Fruit fly (Drosophila melanogaster) whole organism, embryonic: Measurements from ENCODE around the gene hd.

Experiments
- Adf1 ChIP-seq: fragments of 200-800 bp; sonication (Bioruptor generic); IDR thresholded peaks from 2 replicates; pipeline ENCODE4 v1.3.6; 2022; ENCODE audit warnings: missing biosample characterization, missing genetic modification characterization
- Asciz ChIP-seq: fragments of 200-800 bp; sonication (Bioruptor generic); optimal IDR thresholded peaks from 2 replicates; lab custom pipeline; 2017; ENCODE audit warnings: missing biosample characterization, mild to moderate bottlenecking, missing genetic modification characterization, missing genetic modification reagents
- CG11247 ChIP-seq: fragments of 200-800 bp; sonication (Bioruptor generic); IDR thresholded peaks from 2 replicates; pipeline ENCODE4 v1.3.6; 2022; ENCODE audit warnings: missing biosample characterization, missing genetic modification characterization
- CG12769 ChIP-seq: fragments of 200-800 bp; sonication (Bioruptor generic); optimal IDR thresholded peaks from 2 replicates; lab custom pipeline; 2019; ENCODE audit warnings: missing biosample characterization, mild to moderate bottlenecking, missing genetic modification characterization, moderate library complexity
- CG13287 ChIP-seq: fragments of 200-800 bp; sonication (Bioruptor generic); IDR thresholded peaks from 2 replicates; pipeline ENCODE4 v1.3.6; 2022; ENCODE audit warnings: missing biosample characterization, missing genetic modification characterization; ENCODE audit not compliant: partially characterized antibody
- CG13894 ChIP-seq: fragments of 200-800 bp; sonication (Bioruptor generic); optimal IDR thresholded peaks from 3 replicates; lab custom pipeline; 2018; ENCODE audit warnings: missing biosample characterization, mild to moderate bottlenecking, missing genetic modification characterization, moderate library complexity
- CG15269 ChIP-seq: fragments of 200-800 bp; sonication (Bioruptor generic); optimal IDR thresholded peaks from 2 replicates; lab custom pipeline; 2018; ENCODE audit warnings: missing biosample characterization, mild to moderate bottlenecking, missing genetic modification characterization, moderate library complexity
- CG17359 ChIP-seq: fragments of 200-800 bp; sonication (Bioruptor generic); optimal IDR thresholded peaks from 3 replicates; lab custom pipeline; 2018; ENCODE audit warnings: missing biosample characterization, mild to moderate bottlenecking, missing genetic modification characterization, moderate library complexity
- CG2120 ChIP-seq: fragments of 200-800 bp; sonication (Bioruptor generic); optimal IDR thresholded peaks from 3 replicates; lab custom pipeline; 2016; ENCODE audit warnings: missing biosample characterization, missing genetic modification characterization
- CG2199 ChIP-seq: fragments of 200-800 bp; sonication (Bioruptor generic); IDR thresholded peaks from 3 replicates; pipeline ENCODE4 v1.3.6; 2022; ENCODE audit warnings: missing biosample characterization, missing genetic modification characterization
- CG34422 ChIP-seq: fragments of 200-800 bp; sonication (Bioruptor generic); IDR thresholded peaks from 3 replicates; pipeline ENCODE4 v1.3.6; 2022; ENCODE audit warnings: missing biosample characterization, missing genetic modification characterization
- CG4328 ChIP-seq: fragments of 200-800 bp; sonication (Bioruptor generic); optimal IDR thresholded peaks from 3 replicates; lab custom pipeline; 2017; ENCODE audit warnings: missing biosample characterization, missing genetic modification reagents, missing genetic modification characterization
- CG6254 ChIP-seq: fragments of 200-800 bp; sonication (Bioruptor generic); optimal IDR thresholded peaks from 3 replicates; lab custom pipeline; 2017; ENCODE audit warnings: mild to moderate bottlenecking, missing biosample characterization, missing genetic modification reagents, missing genetic modification characterization
- CG8089 ChIP-seq: fragments of 200-800 bp; sonication (Bioruptor generic); optimal IDR thresholded peaks from 3 replicates; lab custom pipeline; 2016; ENCODE audit warnings: missing biosample characterization, missing genetic modification characterization
- Deaf1 ChIP-seq: fragments of 200-800 bp; optimal IDR thresholded peaks from 3 replicates; lab custom pipeline; 2019; ENCODE audit warnings: missing biosample characterization, mild to moderate bottlenecking, missing genetic modification characterization, moderate library complexity
- Ets65A ChIP-seq: fragments of 200-800 bp; sonication (Bioruptor generic); peaks from one replicate; lab custom pipeline; 2016; ENCODE audit warnings: missing biosample characterization, missing genetic modification characterization
- HmgZ ChIP-seq: fragments of 200-800 bp; sonication (Bioruptor generic); optimal IDR thresholded peaks from 2 replicates; lab custom pipeline; 2018; ENCODE audit warnings: missing biosample characterization, mild to moderate bottlenecking, missing genetic modification characterization
- Jarid2 ChIP-seq: fragments of 200-800 bp; sonication (Bioruptor generic); optimal IDR thresholded peaks from 3 replicates; lab custom pipeline; 2017; ENCODE audit warnings: mild to moderate bottlenecking, missing biosample characterization, missing genetic modification reagents, missing genetic modification characterization
- Med ChIP-seq: fragments of 200-800 bp; sonication (Bioruptor generic); peaks from one replicate; lab custom pipeline; 2016; ENCODE audit warnings: missing biosample characterization, missing genetic modification characterization, mild to moderate bottlenecking, inconsistent platforms, moderate library complexity
- Nf-YB ChIP-seq: fragments of 200-800 bp; sonication (Bioruptor generic); optimal IDR thresholded peaks from 3 replicates; lab custom pipeline; 2019; ENCODE audit warnings: missing biosample characterization, mild to moderate bottlenecking, missing genetic modification characterization, moderate library complexity
- Sin3A ChIP-seq: fragments of >200 bp; optimal IDR thresholded peaks from 2 replicates; lab custom pipeline; 2018
- amos ChIP-seq: fragments of 200-800 bp; sonication (Bioruptor generic); IDR thresholded peaks from 2 replicates; pipeline ENCODE4 v1.3.6; 2022; ENCODE audit warnings: missing biosample characterization, missing genetic modification characterization; ENCODE audit not compliant: partially characterized antibody
- ato ChIP-seq: fragments of 200-800 bp; sonication (Bioruptor generic); IDR thresholded peaks from 2 replicates; pipeline ENCODE4 v1.3.6; 2022; ENCODE audit warnings: missing biosample characterization, missing genetic modification characterization; ENCODE audit not compliant: partially characterized antibody
- bbx ChIP-seq: fragments of 200-800 bp; sonication (Bioruptor generic); IDR thresholded peaks from 2 replicates; pipeline ENCODE4 v1.3.6; 2022; ENCODE audit warnings: missing biosample characterization, missing genetic modification characterization; ENCODE audit not compliant: partially characterized antibody
- bigmax ChIP-seq: fragments of 200-800 bp; sonication (Bioruptor generic); optimal IDR thresholded peaks from 2 replicates; lab custom pipeline; 2018; ENCODE audit warnings: missing biosample characterization, mild to moderate bottlenecking, missing genetic modification characterization
- cg ChIP-seq: fragments of 200-800 bp; sonication (Bioruptor generic); optimal IDR thresholded peaks from 3 replicates; lab custom pipeline; 2019; ENCODE audit warnings: missing biosample characterization, mild to moderate bottlenecking, missing genetic modification characterization, moderate library complexity
- chinmo ChIP-seq: fragments of 200-800 bp; sonication (Bioruptor generic); IDR thresholded peaks from 4 replicates; pipeline ENCODE4 v1.3.6; 2022; ENCODE audit warnings: missing biosample characterization, missing genetic modification characterization; ENCODE audit not compliant: partially characterized antibody
- ci ChIP-seq: fragments of 200-800 bp; sonication (Bioruptor generic); IDR thresholded peaks from 3 replicates; pipeline ENCODE4 v1.3.6; 2022; ENCODE audit warnings: missing biosample characterization, missing genetic modification characterization
- ewg ChIP-seq: fragments of 200-800 bp; sonication (Bioruptor generic); optimal IDR thresholded peaks from 3 replicates; lab custom pipeline; 2017; ENCODE audit warnings: mild to moderate bottlenecking, missing biosample characterization, missing genetic modification reagents, missing genetic modification characterization
- fru ChIP-seq: fragments of >200 bp; optimal IDR thresholded peaks from 2 replicates; lab custom pipeline; 2017
- gsb ChIP-seq: fragments of 200-800 bp; sonication (Bioruptor generic); IDR thresholded peaks from 2 replicates; pipeline ENCODE4 v1.3.6; 2022; ENCODE audit warnings: missing biosample characterization, missing genetic modification characterization
- mam ChIP-seq: fragments of 200-800 bp; sonication (Bioruptor generic); optimal IDR thresholded peaks from 3 replicates; lab custom pipeline; 2016; ENCODE audit warnings: missing biosample characterization, missing genetic modification characterization
- mld ChIP-seq: fragments of 200-800 bp; sonication (Bioruptor generic); IDR thresholded peaks from 3 replicates; pipeline ENCODE4 v1.3.6; 2022; ENCODE audit warnings: missing biosample characterization, missing genetic modification characterization; ENCODE audit not compliant: partially characterized antibody
- oc ChIP-seq: fragments of 200-800 bp; sonication (Bioruptor generic); optimal IDR thresholded peaks from 2 replicates; lab custom pipeline; 2018; ENCODE audit warnings: missing biosample characterization, mild to moderate bottlenecking, missing genetic modification characterization, moderate library complexity
- otp ChIP-seq: fragments of 200-800 bp; sonication (Bioruptor generic); IDR thresholded peaks from 3 replicates; pipeline ENCODE4, ENCODE4 v1.3.6; 2022; ENCODE audit warnings: missing biosample characterization, missing genetic modification characterization
- pros ChIP-seq: fragments of 200-800 bp; sonication (Bioruptor generic); optimal IDR thresholded peaks from 3 replicates; lab custom pipeline; 2019; ENCODE audit warnings: missing biosample characterization, mild to moderate bottlenecking, missing genetic modification characterization, moderate library complexity
- repo ChIP-seq: fragments of 200-800 bp; sonication (Bioruptor generic); optimal IDR thresholded peaks from 2 replicates; lab custom pipeline; 2016; ENCODE audit warnings: missing biosample characterization, missing genetic modification characterization
- rib ChIP-seq: fragments of 200-800 bp; sonication (Bioruptor generic); IDR thresholded peaks from 2 replicates; pipeline ENCODE4 v1.3.6; 2022; ENCODE audit warnings: missing biosample characterization, missing genetic modification characterization
- salm ChIP-seq: fragments of 200-800 bp; sonication (Bioruptor generic); optimal IDR thresholded peaks from 2 replicates; lab custom pipeline; 2018; ENCODE audit warnings: missing biosample characterization, mild to moderate bottlenecking, missing genetic modification characterization
- sd ChIP-seq: fragments of 200-800 bp; sonication (Bioruptor generic); optimal IDR thresholded peaks from 3 replicates; lab custom pipeline; 2018; ENCODE audit warnings: missing biosample characterization, mild to moderate bottlenecking, missing genetic modification characterization, moderate library complexity
- sob ChIP-seq: fragments of 200-800 bp; sonication (Bioruptor generic); IDR thresholded peaks from 2 replicates; pipeline ENCODE4 v1.3.6; 2022; ENCODE audit warnings: missing biosample characterization, missing genetic modification characterization
- tgo ChIP-seq: fragments of 200-800 bp; sonication (Bioruptor generic); IDR thresholded peaks from 3 replicates; pipeline ENCODE4 v1.3.6; 2022; ENCODE audit warnings: missing biosample characterization, missing genetic modification characterization
- vvl ChIP-seq: fragments of 200-800 bp; sonication (Bioruptor generic); IDR thresholded peaks from 2 replicates; pipeline ENCODE4 v1.3.6; 2022; ENCODE audit warnings: missing biosample characterization, missing genetic modification characterization
- wor ChIP-seq: fragments of 200-800 bp; sonication (Bioruptor generic); IDR thresholded peaks from 2 replicates; pipeline ENCODE4 v1.3.6; 2022; ENCODE audit warnings: missing biosample characterization, missing genetic modification characterization

hd gene

DNA sequence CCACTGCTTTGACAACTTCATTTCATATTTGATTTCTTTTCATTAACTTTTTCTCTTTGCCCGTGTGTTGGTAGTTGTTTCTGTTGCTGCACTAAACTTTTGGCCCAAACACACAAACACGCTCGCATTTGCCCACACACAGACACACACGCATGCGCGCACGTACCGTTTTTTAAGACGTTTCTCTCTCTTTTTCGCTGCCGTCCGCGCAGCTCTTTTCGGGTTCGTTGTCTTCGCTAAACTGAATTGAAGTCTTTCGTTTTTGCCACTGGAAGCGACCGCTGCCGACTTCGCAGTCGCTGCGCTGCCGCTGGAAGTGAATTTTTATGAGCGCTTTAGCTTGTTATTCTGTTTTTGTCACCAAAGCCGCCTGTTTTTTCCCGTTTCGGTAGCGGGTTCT is 17.9 kb upstream of the hd start, which contains the start of gene kkv:
Gene kkv, minus strand, starts transcription at position 246 of the 400 bp plus-strand sequence.
- no peak for TF ChIP-seq bigmax
- 0 out of 2 replicates have a peak, but pooled peaks have one; percentile 13 for TF ChIP-seq ato
- TF ChIP-seq mam (GFP tag; lab: Kevin White, UChicago) = no peak
- TF ChIP-seq amos (GFP tag; lab: Robert Waterston, UW) = 0 out of 2 replicates have a peak, but pooled peaks have one; percentile 18
- TF ChIP-seq Med (GFP tag; lab: Kevin White, UChicago) = peak; percentile 31
- peak; percentile 76 for TF ChIP-seq CG15269 (tag; lab: Kevin White, UChicago)
- peak; percentile 41; the same call in 1 of the 2 replicates for TF ChIP-seq rib
- no peak for TF ChIP-seq Asciz (GFP tag; lab: Kevin White, UChicago)
- peak; percentile 1 for TF ChIP-seq ewg (GFP tag; lab: Kevin White, UChicago)
- TF ChIP-seq ci (GFP tag; lab: Robert Waterston, UW) = peak; percentile 26; the same call in 1 of the 3 replicates
- peak; percentile 52 for TF ChIP-seq Deaf1 (tag; lab: Kevin White, UChicago)
- TF ChIP-seq mld (GFP tag; lab: Robert Waterston, UW) = 0 out of 3 replicates have a peak, but pooled peaks have one; percentile 41
- peak; percentile 17 for TF ChIP-seq Ets65A (GFP tag; lab: Kevin White, UChicago)
- TF ChIP-seq CG17359 = no peak
- no peak for TF ChIP-seq Nf-YB
- TF ChIP-seq sob = peak; percentile 25; the same call in 1 of the 2 replicates
- peak; percentile 43 for TF ChIP-seq CG12769 (tag; lab: Kevin White, UChicago)
- peak; percentile 37 for TF ChIP-seq oc
- peak; percentile 85 for TF ChIP-seq CG11247 (GFP tag; lab: Robert Waterston, UW)
- no peak for TF ChIP-seq wor (GFP tag; lab: Robert Waterston, UW)
- no peak for TF ChIP-seq CG4328 (GFP tag; lab: Kevin White, UChicago)
- 0 out of 3 replicates have a peak, but pooled peaks have one; percentile 9 for TF ChIP-seq otp (GFP tag; lab: Robert Waterston, UW)
- TF ChIP-seq CG2120 (GFP tag; lab: Kevin White, UChicago) = no peak
- no peak for TF ChIP-seq CG6254 (GFP tag; lab: Kevin White, UChicago)
- TF ChIP-seq Adf1 = peak; percentile 86
- TF ChIP-seq bbx = peak; percentile 44
- TF ChIP-seq fru (lab: Kevin White, UChicago) = no peak
- peak; percentile 56 for TF ChIP-seq Jarid2 (GFP tag; lab: Kevin White, UChicago)
- peak; percentile 42 for TF ChIP-seq CG13894 (tag; lab: Kevin White, UChicago)
- TF ChIP-seq vvl (GFP tag; lab: Robert Waterston, UW) = peak; percentile 31; the same call in 1 of the 2 replicates
- TF ChIP-seq gsb = no peak
- 0 out of 3 replicates have a peak, but pooled peaks have one; percentile 33 for TF ChIP-seq CG34422 (GFP tag; lab: Robert Waterston, UW)
- TF ChIP-seq tgo (GFP tag; lab: Robert Waterston, UW) = no peak
- TF ChIP-seq HmgZ = no peak
- no peak for TF ChIP-seq Sin3A (lab: Kevin White, UChicago)
- peak; percentile 18; the same call in 1 of the 2 replicates for TF ChIP-seq CG13287 (GFP tag; lab: Robert Waterston, UW)
- no peak for TF ChIP-seq CG8089 (GFP tag; lab: Kevin White, UChicago)
- TF ChIP-seq repo (GFP tag; lab: Kevin White, UChicago) = no peak
- TF ChIP-seq salm (tag; lab: Kevin White, UChicago) = no peak
- peak; percentile 95 for TF ChIP-seq pros (GFP tag; lab: Kevin White, UChicago)
- peak; percentile 78 for TF ChIP-seq cg
- TF ChIP-seq sd (tag; lab: Kevin White, UChicago) = peak; percentile 45
- TF ChIP-seq chinmo (GFP tag; lab: Robert Waterston, UW) = peak; percentile 92
- TF ChIP-seq CG2199 (GFP tag; lab: Robert Waterston, UW) = 0 out of 3 replicates have a peak, but pooled peaks have one; percentile 28
